Worm (Caenorhabditis elegans) whole organism, L4 larva: ENCODE results near the gene Y82E9BR.19.

Experiments
- D1046.2 ChIP-seq: fragments of 200-800 bp; sonication (Bioruptor generic); IDR thresholded peaks from 2 replicates; pipeline ENCODE4 v1.3.6; 2022; ENCODE audit warnings: missing genetic modification characterization, missing compliant biosample characterization
- F44E2.7 ChIP-seq: fragments of 200-800 bp; sonication (Bioruptor generic); IDR thresholded peaks from 2 replicates; pipeline ENCODE4 v2.1.2; 2022; ENCODE audit warnings: missing genetic modification characterization, missing compliant biosample characterization
- T26A8.4 ChIP-seq: fragments of 200-800 bp; sonication (Bioruptor generic); IDR thresholded peaks from 2 replicates; pipeline ENCODE4 v1.3.6; 2022; ENCODE audit warnings: missing genetic modification characterization, missing compliant biosample characterization
- ZK337.2 ChIP-seq: fragments of 200-800 bp; sonication (Bioruptor generic); IDR thresholded peaks from 2 replicates; pipeline ENCODE4 v1.3.6; 2022; ENCODE audit warnings: missing genetic modification reagents, missing genetic modification characterization, missing compliant biosample characterization
- ZK546.5 ChIP-seq, 2 experiments: sonication (generic microtip); optimal IDR thresholded peaks; 2 replicates each; lab custom pipeline; 2017; ENCODE audit warnings: missing biosample characterization in 2 of 2, missing genetic modification characterization in 2 of 2
- aha-1 ChIP-seq: fragments of 150-350 bp; peaks from one replicate; lab custom pipeline; 2014; ENCODE audit warnings: missing biosample characterization, missing genetic modification characterization
- arid-1 ChIP-seq: fragments of 200-800 bp; sonication (Bioruptor generic); conservative IDR thresholded peaks from 2 replicates; pipeline ENCODE4 v1.3.6; 2022; ENCODE audit warnings: missing genetic modification reagents, missing genetic modification characterization, missing compliant biosample characterization
- ceh-20 ChIP-seq: fragments of 200-800 bp; sonication (Bioruptor generic); IDR thresholded peaks from 2 replicates; pipeline ENCODE4 v1.3.6; 2022; ENCODE audit warnings: missing genetic modification reagents, missing genetic modification characterization, missing compliant biosample characterization
- ceh-44 ChIP-seq: fragments of 200-800 bp; sonication (Bioruptor generic); IDR thresholded peaks from 2 replicates; pipeline ENCODE4 v1.3.6; 2022; ENCODE audit warnings: missing genetic modification reagents, missing genetic modification characterization, missing compliant biosample characterization
- cey-2 ChIP-seq: sonication (generic microtip); optimal IDR thresholded peaks from 3 replicates; lab custom pipeline; 2017; ENCODE audit warnings: missing genetic modification characterization, mild to moderate bottlenecking, missing compliant biosample characterization, antibody characterized with exemption, borderline replicate concordance; ENCODE audit not compliant: insufficient read depth
- dmd-8 ChIP-seq: fragments of 200-800 bp; sonication (Bioruptor generic); IDR thresholded peaks from 2 replicates; pipeline ENCODE4 v1.3.6; 2022; ENCODE audit warnings: missing genetic modification characterization, missing compliant biosample characterization
- dmd-9 ChIP-seq: fragments of 200-800 bp; sonication (Bioruptor generic); IDR thresholded peaks from 2 replicates; pipeline ENCODE4 v1.3.6; 2022; ENCODE audit warnings: missing genetic modification reagents, missing genetic modification characterization, missing compliant biosample characterization
- fkh-10 ChIP-seq: fragments of 150-350 bp; optimal IDR thresholded peaks from 2 replicates; lab custom pipeline; 2014; ENCODE audit warnings: missing biosample characterization, missing genetic modification reagents, missing genetic modification characterization
- fos-1 ChIP-seq: fragments of 150-350 bp; optimal IDR thresholded peaks from 2 replicates; lab custom pipeline; 2014; ENCODE audit warnings: missing biosample characterization, missing genetic modification characterization
- hif-1 ChIP-seq, 2 experiments: sonication (generic microtip); optimal IDR thresholded peaks; 2 replicates each; lab custom pipeline; 2016 to 2017; ENCODE audit warnings: missing compliant biosample characterization in 2 of 2, missing genetic modification characterization in 2 of 2, missing genetic modification reagents in 2 of 2, missing genotype in 2 of 2, mild to moderate bottlenecking in 1 of 2
- hmg-1.1 ChIP-seq: fragments of 200-800 bp; sonication (Bioruptor generic); IDR thresholded peaks from 2 replicates; pipeline ENCODE4 v1.3.6; 2022; ENCODE audit warnings: missing genetic modification reagents, missing genetic modification characterization, missing compliant biosample characterization
- lin-13 ChIP-seq: fragments of 150-350 bp; optimal IDR thresholded peaks from 2 replicates; lab custom pipeline; 2014; ENCODE audit warnings: missing biosample characterization, missing genetic modification reagents, missing genetic modification characterization
- lin-38 ChIP-seq: fragments of 200-800 bp; sonication (Bioruptor generic); IDR thresholded peaks from 2 replicates; pipeline ENCODE4 v1.3.6; 2022; ENCODE audit warnings: missing genetic modification reagents, missing genetic modification characterization, missing compliant biosample characterization
- lsy-2 ChIP-seq, 2 experiments: fragments of 150-350 bp in 1 of 2; sonication (generic microtip) in 1 of 2; optimal IDR thresholded peaks; 2 replicates each; lab custom pipeline; 2014 to 2017; ENCODE audit warnings: missing biosample characterization in 2 of 2, missing genetic modification characterization in 2 of 2
- madf-9 ChIP-seq: fragments of 200-800 bp; sonication (Bioruptor generic); conservative IDR thresholded peaks from 2 replicates; pipeline ENCODE4 v1.3.6; 2022; ENCODE audit warnings: missing genetic modification reagents, missing genetic modification characterization, missing compliant biosample characterization
- mdl-1 ChIP-seq, 2 experiments: fragments of 150-350 bp in 1 of 2; sonication (generic microtip) in 1 of 2; optimal IDR thresholded peaks; 2 replicates each; lab custom pipeline; 2014 to 2017; ENCODE audit warnings: missing biosample characterization in 2 of 2, missing genetic modification characterization in 2 of 2
- nhr-11 ChIP-seq: fragments of 150-350 bp; optimal IDR thresholded peaks from 2 replicates; lab custom pipeline; 2014; ENCODE audit warnings: missing biosample characterization, missing genetic modification characterization
- nhr-25 ChIP-seq: sonication (generic microtip); optimal IDR thresholded peaks from 2 replicates; lab custom pipeline; 2017; ENCODE audit warnings: missing genetic modification characterization, mild to moderate bottlenecking, missing compliant biosample characterization, antibody characterized with exemption, moderate library complexity, borderline replicate concordance; ENCODE audit not compliant: insufficient read depth
- nhr-28 ChIP-seq: fragments of 150-350 bp; optimal IDR thresholded peaks from 2 replicates; lab custom pipeline; 2014; ENCODE audit warnings: missing biosample characterization, missing genetic modification characterization
- nhr-42 ChIP-seq: fragments of 200-800 bp; sonication (Bioruptor generic); IDR thresholded peaks from 2 replicates; pipeline ENCODE4 v1.3.6; 2022; ENCODE audit warnings: missing genetic modification characterization, missing compliant biosample characterization
- nhr-6 ChIP-seq: fragments of 150-350 bp; optimal IDR thresholded peaks from 2 replicates; lab custom pipeline; 2014; ENCODE audit warnings: missing biosample characterization, missing genetic modification characterization
- php-3 ChIP-seq: fragments of 200-800 bp; sonication (Bioruptor generic); IDR thresholded peaks from 2 replicates; pipeline ENCODE4 v1.3.6; 2022; ENCODE audit warnings: missing genetic modification reagents, missing genetic modification characterization, missing compliant biosample characterization
- set-16 ChIP-seq: fragments of 200-800 bp; sonication (Bioruptor generic); IDR thresholded peaks from 2 replicates; pipeline ENCODE4 v1.3.6; 2022; ENCODE audit warnings: missing genetic modification reagents, missing genetic modification characterization, missing compliant biosample characterization
- spr-3 ChIP-seq: fragments of 200-800 bp; sonication (Bioruptor generic); optimal IDR thresholded peaks from 2 replicates; lab custom pipeline; 2018; ENCODE audit warnings: mild to moderate bottlenecking, missing genetic modification characterization, missing compliant biosample characterization
- tra-1 ChIP-seq: fragments of 200-800 bp; sonication (Bioruptor generic); IDR thresholded peaks from 2 replicates; pipeline ENCODE4 v1.3.6; 2022; ENCODE audit warnings: missing genetic modification reagents, missing genetic modification characterization, missing compliant biosample characterization
- vab-7 ChIP-seq: fragments of 200-800 bp; sonication (Bioruptor generic); IDR thresholded peaks from 2 replicates; pipeline ENCODE4 v1.3.6; 2022; ENCODE audit warnings: missing genetic modification reagents, missing genetic modification characterization, missing compliant biosample characterization
- zag-1 ChIP-seq: fragments of 150-350 bp; optimal IDR thresholded peaks from 2 replicates; lab custom pipeline; 2014; ENCODE audit warnings: missing biosample characterization, missing genetic modification characterization
- zfp-3 ChIP-seq: fragments of 200-800 bp; sonication (Bioruptor generic); conservative IDR thresholded peaks from 2 replicates; pipeline ENCODE4 v1.3.6; 2022; ENCODE audit warnings: missing genetic modification reagents, missing genetic modification characterization, missing compliant biosample characterization
- ztf-7 ChIP-seq: fragments of 150-350 bp; optimal IDR thresholded peaks from 2 replicates; lab custom pipeline; 2014; ENCODE audit warnings: missing biosample characterization, missing genetic modification characterization

Gene Y82E9BR.19

ce11 chrIII:1528423-1528822 is 33.3 kb upstream of the Y82E9BR.19 start:
- TF ChIP-seq dmd-9 (GFP tag; lab: Robert Waterston, UW) (no peak), aha-1 (tag; lab: Kevin White, UChicago) (peak; percentile 75)
- TF ChIP-seq, all 104 proteins: peak for 1

- TF ChIP-seq hmg-1.1 (GFP tag; lab: Robert Waterston, UW), result no peak
- TF ChIP-seq lsy-2 (tag; optimal IDR thresholded peaks at IDR 0.05; lab: Kevin White, UChicago), result peak; percentile 16 to 78
- TF ChIP-seq spr-3, result no peak
- no peak for TF ChIP-seq ZK337.2 (GFP tag; lab: Robert Waterston, UW)
- peak; percentile 88 for TF ChIP-seq lin-13 (GFP tag; lab: Kevin White, UChicago)
- TF ChIP-seq aha-1 (tag; lab: Kevin White, UChicago), result peak; percentile 18
Observed at ce11 chrIII:1519906-1520305, 24.8 kb upstream of the Y82E9BR.19 start.

- no peak for TF ChIP-seq nhr-11 (tag; lab: Kevin White, UChicago)
- TF ChIP-seq cey-2, result no peak
- no peak for TF ChIP-seq madf-9 (GFP tag; lab: Robert Waterston, UW)
- no peak for TF ChIP-seq ceh-20 (GFP tag; lab: Robert Waterston, UW)
- no peak for TF ChIP-seq vab-7
- TF ChIP-seq F44E2.7, result no peak
- TF ChIP-seq nhr-6 (tag; lab: Kevin White, UChicago), result no peak
- TF ChIP-seq zag-1 (tag; lab: Kevin White, UChicago), result no peak
- TF ChIP-seq T26A8.4 (GFP tag; lab: Robert Waterston, UW), result no peak
- no peak for TF ChIP-seq aha-1 (tag; lab: Kevin White, UChicago)
- no peak for TF ChIP-seq mdl-1 (tag; optimal IDR thresholded peaks at IDR 0.05; lab: Kevin White, UChicago)
- no peak for TF ChIP-seq lin-13 (GFP tag; lab: Kevin White, UChicago)
- no peak for TF ChIP-seq dmd-8 (GFP tag; lab: Robert Waterston, UW)
- no peak for TF ChIP-seq ZK546.5 (tag; optimal IDR thresholded peaks at IDR 0.05; lab: Kevin White, UChicago)
- TF ChIP-seq ztf-7 (tag; lab: Kevin White, UChicago), result no peak
- TF ChIP-seq nhr-42 (GFP tag; lab: Robert Waterston, UW), result no peak
- no peak for TF ChIP-seq fos-1 (tag; lab: Kevin White, UChicago)
- TF ChIP-seq arid-1 (GFP tag; lab: Robert Waterston, UW), result no peak
- TF ChIP-seq, all 104 proteins: peak for 0
Observed at ce11 chrIII:1517893-1518292, 22.8 kb upstream of the Y82E9BR.19 start, which contains the start of gene tmem-120. TSS of gene tmem-120 (minus strand) at chrIII:1517993.

- no peak for TF ChIP-seq ceh-44 (GFP tag; lab: Robert Waterston, UW)
- TF ChIP-seq zfp-3 (GFP tag; lab: Robert Waterston, UW), result 0 out of 2 replicates have a peak, but pooled peaks have one; percentile 55
- TF ChIP-seq tra-1 (GFP tag; lab: Robert Waterston, UW), result no peak
- TF ChIP-seq aha-1 (tag; lab: Kevin White, UChicago), result peak; percentile 18
- TF ChIP-seq vab-7, result no peak
- 0 out of 2 replicates have a peak, but pooled peaks have one; percentile 53 for TF ChIP-seq D1046.2
- TF ChIP-seq nhr-28 (tag; lab: Kevin White, UChicago), result no peak
- no peak for TF ChIP-seq php-3 (GFP tag; lab: Robert Waterston, UW)
- peak; percentile 22; the same call in 1 of the 2 replicates for TF ChIP-seq lin-38 (GFP tag; lab: Robert Waterston, UW)
- TF ChIP-seq hif-1 (tag; optimal IDR thresholded peaks at IDR 0.05; lab: Kevin White, UChicago), result peak in 1 of 2 experiments; percentile 11
- TF ChIP-seq nhr-25 (tag; lab: Kevin White, UChicago), result no peak
Observed at ce11 chrIII:1508764-1509281, 13.7 kb upstream of the Y82E9BR.19 start.

- TF ChIP-seq set-16 (GFP tag; lab: Robert Waterston, UW) (peak; percentile 77; the same call in 1 of the 2 replicates), fkh-10 (no peak)
Observed at ce11 chrIII:1508244-1508643, 13.1 kb upstream of the Y82E9BR.19 start.
